Worm (Caenorhabditis elegans) whole organism, L2 larva: Measurements from ENCODE around the gene prx-3.

Source experiments
- ZK546.5 ChIP-seq: sonication (generic microtip); optimal IDR thresholded peaks from 2 replicates; lab custom pipeline; 2017; ENCODE audit warnings: missing biosample characterization, missing genetic modification characterization
- nhr-25 ChIP-seq: fragments of 150-350 bp; sonication (generic microtip); optimal IDR thresholded peaks from 3 replicates; lab custom pipeline; 2014; ENCODE audit warnings: missing biosample characterization, missing genetic modification characterization

ce11 chrX:6121279-6121678 lies 8.6 kb upstream of the prx-3 start:
- no peak for TF ChIP-seq ZK546.5 (tag; lab: Kevin White, UChicago)
- TF ChIP-seq nhr-25: no peak
